Fruit fly (Drosophila melanogaster) whole organism, embryonic: ENCODE results near the gene CG18130.

Experiments
- Asciz ChIP-seq: fragments of 200-800 bp; sonication (Bioruptor generic); optimal IDR thresholded peaks from 2 replicates; lab custom pipeline; 2017; ENCODE audit warnings: missing biosample characterization, mild to moderate bottlenecking, missing genetic modification characterization, missing genetic modification reagents
- B-H1 ChIP-seq: fragments of 200-800 bp; sonication (Bioruptor generic); IDR thresholded peaks from 3 replicates; pipeline ENCODE4 v1.3.6; 2022; ENCODE audit warnings: missing biosample characterization, missing genetic modification characterization
- Blimp-1 ChIP-seq: fragments of 200-800 bp; sonication (Bioruptor generic); optimal IDR thresholded peaks from 3 replicates; lab custom pipeline; 2018; ENCODE audit warnings: missing biosample characterization, missing genetic modification characterization, mild to moderate bottlenecking, moderate library complexity, missing genetic modification reagents
- CG10267 ChIP-seq: fragments of 200-800 bp; sonication (Bioruptor generic); optimal IDR thresholded peaks from 2 replicates; lab custom pipeline; 2018; ENCODE audit warnings: missing biosample characterization, mild to moderate bottlenecking, missing genetic modification characterization, moderate library complexity
- CG10979 ChIP-seq: fragments of 200-800 bp; sonication (Bioruptor generic); optimal IDR thresholded peaks from 2 replicates; lab custom pipeline; 2018; ENCODE audit warnings: missing biosample characterization, mild to moderate bottlenecking, missing genetic modification characterization, moderate library complexity
- CG11093 ChIP-seq: fragments of 200-800 bp; sonication (Bioruptor generic); IDR thresholded peaks from 3 replicates; pipeline ENCODE4 v1.3.6; 2022; ENCODE audit warnings: missing biosample characterization, missing genetic modification characterization
- CG13287 ChIP-seq: fragments of 200-800 bp; sonication (Bioruptor generic); IDR thresholded peaks from 2 replicates; pipeline ENCODE4 v1.3.6; 2022; ENCODE audit warnings: missing biosample characterization, missing genetic modification characterization; ENCODE audit not compliant: partially characterized antibody
- CG13424 ChIP-seq: fragments of 200-800 bp; sonication (Bioruptor generic); optimal IDR thresholded peaks from 2 replicates; lab custom pipeline; 2019; ENCODE audit warnings: missing biosample characterization, mild to moderate bottlenecking, missing genetic modification characterization, moderate library complexity
- CG14441 ChIP-seq: fragments of 200-800 bp; sonication (Bioruptor generic); IDR thresholded peaks from 2 replicates; pipeline ENCODE4 v1.3.6; 2022; ENCODE audit warnings: missing biosample characterization, missing genetic modification characterization
- CG15269 ChIP-seq: fragments of 200-800 bp; sonication (Bioruptor generic); optimal IDR thresholded peaks from 2 replicates; lab custom pipeline; 2018; ENCODE audit warnings: missing biosample characterization, mild to moderate bottlenecking, missing genetic modification characterization, moderate library complexity
- CG18011 ChIP-seq: fragments of 200-800 bp; sonication (Bioruptor generic); optimal IDR thresholded peaks from 2 replicates; lab custom pipeline; 2017; ENCODE audit warnings: missing biosample characterization, missing genetic modification characterization, mild to moderate bottlenecking, moderate library complexity, missing genotype
- CG1832 ChIP-seq: fragments of 200-800 bp; sonication (Bioruptor generic); optimal IDR thresholded peaks from 2 replicates; lab custom pipeline; 2017; ENCODE audit warnings: missing biosample characterization, mild to moderate bottlenecking, missing genetic modification characterization, inconsistent platforms
- CG18764 ChIP-seq: fragments of 200-800 bp; sonication (Bioruptor generic); optimal IDR thresholded peaks from 3 replicates; lab custom pipeline; 2016; ENCODE audit warnings: missing biosample characterization, missing genetic modification characterization
- CG4820 ChIP-seq: fragments of 200-800 bp; sonication (Bioruptor generic); optimal IDR thresholded peaks from 3 replicates; lab custom pipeline; 2016; ENCODE audit warnings: missing biosample characterization, missing genetic modification characterization
- CG6654 ChIP-seq: fragments of 200-800 bp; sonication (Bioruptor generic); optimal IDR thresholded peaks from 2 replicates; lab custom pipeline; 2017; ENCODE audit warnings: missing biosample characterization, mild to moderate bottlenecking, missing genetic modification characterization
- CG6765 ChIP-seq: fragments of 200-800 bp; sonication (Bioruptor generic); optimal IDR thresholded peaks from 3 replicates; lab custom pipeline; 2017; ENCODE audit warnings: missing biosample characterization, mild to moderate bottlenecking, missing genetic modification characterization
- CG7357 ChIP-seq: fragments of 200-800 bp; sonication (Bioruptor generic); IDR thresholded peaks from 3 replicates; pipeline ENCODE4 v1.3.6; 2022; ENCODE audit warnings: missing biosample characterization, missing genetic modification characterization
- CG9437 ChIP-seq: fragments of 200-800 bp; sonication (Bioruptor generic); optimal IDR thresholded peaks from 2 replicates; lab custom pipeline; 2018; ENCODE audit warnings: missing biosample characterization, mild to moderate bottlenecking, missing genetic modification characterization
- CG9797 ChIP-seq: fragments of 200-800 bp; sonication (Bioruptor generic); optimal IDR thresholded peaks from 3 replicates; lab custom pipeline; 2018; ENCODE audit warnings: missing biosample characterization, mild to moderate bottlenecking, missing genetic modification characterization
- CHES-1-like ChIP-seq: fragments of 200-800 bp; sonication (Bioruptor generic); optimal IDR thresholded peaks from 2 replicates; lab custom pipeline; 2016; ENCODE audit warnings: missing biosample characterization, missing genetic modification characterization
- Camta ChIP-seq: fragments of 200-800 bp; sonication (Bioruptor generic); optimal IDR thresholded peaks from 2 replicates; lab custom pipeline; 2016; ENCODE audit warnings: missing biosample characterization, missing genetic modification characterization
- D19B ChIP-seq: fragments of 200-800 bp; sonication (Bioruptor generic); optimal IDR thresholded peaks from 2 replicates; lab custom pipeline; 2017; ENCODE audit warnings: missing biosample characterization, mild to moderate bottlenecking, missing genetic modification characterization
- Dip3 ChIP-seq: fragments of 200-800 bp; sonication (Bioruptor generic); optimal IDR thresholded peaks from 3 replicates; lab custom pipeline; 2016; ENCODE audit warnings: missing biosample characterization, missing genetic modification characterization
- E2f1 ChIP-seq: fragments of 200-800 bp; sonication (Bioruptor generic); IDR thresholded peaks from 2 replicates; pipeline ENCODE4 v1.3.6; 2022; ENCODE audit warnings: missing biosample characterization, missing genetic modification characterization
- Eip74EF ChIP-seq, 2 experiments: fragments of 200-800 bp in 1 of 2; fragments of >200 bp in 1 of 2; sonication (Bioruptor generic) in 1 of 2; optimal IDR thresholded peaks; 2 replicates each; lab custom pipeline; 2017 to 2019; ENCODE audit warnings: missing biosample characterization in 2 of 2, missing genetic modification characterization in 2 of 2, mild to moderate bottlenecking in 1 of 2, moderate library complexity in 1 of 2
- Fer3 ChIP-seq: fragments of 200-800 bp; sonication (Bioruptor generic); optimal IDR thresholded peaks from 2 replicates; lab custom pipeline; 2018; ENCODE audit warnings: missing biosample characterization, mild to moderate bottlenecking, missing genetic modification characterization, moderate library complexity
- HLH54F ChIP-seq: fragments of 200-800 bp; sonication (Bioruptor generic); optimal IDR thresholded peaks from 3 replicates; lab custom pipeline; 2016; ENCODE audit warnings: missing biosample characterization, missing genetic modification characterization
- Hsf ChIP-seq: fragments of 200-800 bp; sonication (Bioruptor generic); optimal IDR thresholded peaks from 3 replicates; lab custom pipeline; 2016; ENCODE audit warnings: missing biosample characterization, missing genetic modification characterization
- Optix ChIP-seq: fragments of 200-800 bp; sonication (Bioruptor generic); IDR thresholded peaks from 3 replicates; pipeline ENCODE4 v1.3.6; 2022; ENCODE audit warnings: missing biosample characterization, missing genetic modification characterization
- Ravus ChIP-seq: fragments of 200-800 bp; sonication (Bioruptor generic); IDR thresholded peaks from 2 replicates; pipeline ENCODE4 v1.3.6; 2022; ENCODE audit warnings: missing biosample characterization, missing genetic modification characterization
- bcd ChIP-seq: fragments of 200-800 bp; sonication (Bioruptor generic); optimal IDR thresholded peaks from 2 replicates; lab custom pipeline; 2017; ENCODE audit warnings: missing biosample characterization, mild to moderate bottlenecking, missing genetic modification characterization
- cad ChIP-seq: fragments of >200 bp; optimal IDR thresholded peaks from 2 replicates; lab custom pipeline; 2017; ENCODE audit warnings: missing biosample characterization, missing genetic modification characterization
- cg ChIP-seq: fragments of 200-800 bp; sonication (Bioruptor generic); optimal IDR thresholded peaks from 3 replicates; lab custom pipeline; 2019; ENCODE audit warnings: missing biosample characterization, mild to moderate bottlenecking, missing genetic modification characterization, moderate library complexity
- chinmo ChIP-seq: fragments of 200-800 bp; sonication (Bioruptor generic); IDR thresholded peaks from 4 replicates; pipeline ENCODE4 v1.3.6; 2022; ENCODE audit warnings: missing biosample characterization, missing genetic modification characterization; ENCODE audit not compliant: partially characterized antibody
- corto ChIP-seq: fragments of 200-800 bp; sonication (Bioruptor generic); optimal IDR thresholded peaks from 2 replicates; lab custom pipeline; 2016; ENCODE audit warnings: missing biosample characterization, mild to moderate bottlenecking, missing genetic modification characterization, moderate library complexity
- emc ChIP-seq: fragments of 200-800 bp; sonication (Bioruptor generic); optimal IDR thresholded peaks from 2 replicates; lab custom pipeline; 2016; ENCODE audit warnings: missing biosample characterization, missing genetic modification characterization
- gem ChIP-seq: fragments of 200-800 bp; sonication (Bioruptor generic); optimal IDR thresholded peaks from 2 replicates; lab custom pipeline; 2019; ENCODE audit warnings: missing biosample characterization, mild to moderate bottlenecking, missing genetic modification characterization, moderate library complexity
- grau ChIP-seq: fragments of 200-800 bp; optimal IDR thresholded peaks from 3 replicates; lab custom pipeline; 2019; ENCODE audit warnings: missing biosample characterization, mild to moderate bottlenecking, missing genetic modification characterization, moderate library complexity
- jumu ChIP-seq: fragments of 200-800 bp; sonication (Bioruptor generic); optimal IDR thresholded peaks from 3 replicates; lab custom pipeline; 2016; ENCODE audit warnings: missing biosample characterization, missing genetic modification characterization
- pita ChIP-seq: fragments of 200-800 bp; sonication (Bioruptor generic); optimal IDR thresholded peaks from 2 replicates; lab custom pipeline; 2017; ENCODE audit warnings: missing biosample characterization, mild to moderate bottlenecking, missing genetic modification characterization
- prd ChIP-seq, 3 experiments: fragments of >200 bp in 2 of 3; fragments of 200-800 bp in 1 of 3; sonication (Bioruptor generic) in 1 of 3; optimal IDR thresholded peaks in 2 of 3; IDR thresholded peaks in 1 of 3; 2 replicates in 2 of 3; 3 replicates in 1 of 3; pipeline versions ENCODE4 v1.3.6 to Lab custom; 2017 to 2022; ENCODE audit warnings: missing biosample characterization in 1 of 3, missing genetic modification characterization in 1 of 3
- sc ChIP-seq, 3 experiments: fragments of >200 bp in 2 of 3; fragments of 200-800 bp in 1 of 3; sonication (Bioruptor generic) in 1 of 3; optimal IDR thresholded peaks; 2 replicates in 2 of 3; 3 replicates in 1 of 3; lab custom pipeline; 2017; ENCODE audit warnings: mild to moderate bottlenecking in 1 of 3, missing biosample characterization in 1 of 3, missing genetic modification characterization in 1 of 3, missing genetic modification reagents in 1 of 3
- sima ChIP-seq: fragments of 200-800 bp; sonication (Bioruptor generic); optimal IDR thresholded peaks from 2 replicates; lab custom pipeline; 2016; ENCODE audit warnings: missing biosample characterization, missing genetic modification characterization
- stwl ChIP-seq: fragments of 200-800 bp; sonication (Bioruptor generic); optimal IDR thresholded peaks from 3 replicates; lab custom pipeline; 2018; ENCODE audit warnings: missing biosample characterization, mild to moderate bottlenecking, missing genetic modification characterization, moderate library complexity
- trem ChIP-seq: fragments of 200-800 bp; optimal IDR thresholded peaks from 3 replicates; lab custom pipeline; 2019; ENCODE audit warnings: missing biosample characterization, mild to moderate bottlenecking, missing genetic modification characterization, moderate library complexity

CG18130 gene

DNA sequence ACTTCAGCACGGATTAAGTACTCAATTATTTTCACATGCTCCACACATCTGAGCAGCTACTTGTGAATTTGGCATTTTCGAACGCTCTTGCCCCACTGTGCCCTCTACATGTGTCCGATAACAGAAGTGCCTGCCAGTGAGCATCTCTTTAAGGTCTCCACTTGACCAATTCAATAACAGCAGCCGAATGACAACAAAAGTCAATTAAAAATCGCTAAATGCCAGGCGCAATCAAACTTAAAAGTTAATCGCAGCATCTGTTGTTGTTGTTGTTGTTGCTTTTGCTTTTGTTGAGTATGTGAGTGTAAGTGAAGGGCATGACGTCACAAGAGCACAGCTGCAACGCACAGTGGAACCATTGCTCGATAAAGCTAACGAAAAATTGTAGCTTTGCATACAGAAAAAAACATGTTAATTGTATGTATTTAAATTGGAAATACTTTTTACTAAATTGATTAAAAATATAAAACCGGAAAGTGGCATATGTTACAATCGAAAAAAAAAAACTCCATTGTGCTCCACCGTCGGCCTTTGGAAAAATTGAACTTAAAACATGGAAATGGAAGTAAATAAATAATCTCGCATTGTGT is 22.3 kb upstream of the CG18130 start (continued):
- TF ChIP-seq cad (GFP tag; lab: Kevin White, UChicago) (no peak), grau (peak; percentile 38), sima (GFP tag; lab: Kevin White, UChicago) (no peak), Asciz (GFP tag; lab: Kevin White, UChicago) (no peak), CG15269 (tag; lab: Kevin White, UChicago) (peak; percentile 37), CG10979 (tag; lab: Kevin White, UChicago) (peak; percentile 46), E2f1 (GFP tag; lab: Robert Waterston, UW) (peak; percentile 26; the same call in 1 of the 2 replicates), CG6654 (GFP tag; lab: Kevin White, UChicago) (no peak), corto (GFP tag; lab: Kevin White, UChicago) (no peak), pita (GFP tag; lab: Kevin White, UChicago) (no peak), trem (no peak), Dip3 (no peak), CG4820 (GFP tag; lab: Kevin White, UChicago) (no peak), Fer3 (tag; lab: Kevin White, UChicago) (no peak), cg (GFP tag; lab: Kevin White, UChicago) (peak; percentile 42), CHES-1-like (GFP tag; lab: Kevin White, UChicago) (peak; percentile 5), sc (optimal IDR thresholded peaks at IDR 0.05; lab: Kevin White, UChicago) (no peak), sc (GFP tag; optimal IDR thresholded peaks at IDR 0.05; lab: Kevin White, UChicago) (no peak), D19B (GFP tag; lab: Kevin White, UChicago) (peak; percentile 9), CG6765 (GFP tag; lab: Kevin White, UChicago) (no peak), gem (tag; lab: Kevin White, UChicago) (peak; percentile 56), CG11093 (GFP tag; lab: Robert Waterston, UW) (no peak), prd (optimal IDR thresholded peaks at IDR 0.05; lab: Kevin White, UChicago) (no peak), prd (GFP tag; IDR thresholded peaks at IDR 0.05; lab: Robert Waterston, UW) (peak; percentile 27), Hsf (GFP tag; lab: Kevin White, UChicago) (peak; percentile 17), jumu (no peak), Ravus (GFP tag; lab: Robert Waterston, UW) (peak; percentile 11; the same call in 1 of the 2 replicates), bcd (GFP tag; lab: Kevin White, UChicago) (peak; percentile 21), Eip74EF (GFP tag; optimal IDR thresholded peaks at IDR 0.05; lab: Kevin White, UChicago) (no peak), emc (GFP tag; lab: Kevin White, UChicago) (no peak), CG14441 (peak; percentile 59), HLH54F (GFP tag; lab: Kevin White, UChicago) (peak; percentile 18), CG1832 (GFP tag; lab: Kevin White, UChicago) (no peak), CG9437 (GFP tag; lab: Kevin White, UChicago) (peak; percentile 4), CG18011 (GFP tag; lab: Kevin White, UChicago) (no peak), CG10267 (peak; percentile 9), CG7357 (GFP tag; lab: Robert Waterston, UW) (0 out of 3 replicates have a peak, but pooled peaks have one; percentile 22), CG9797 (no peak), CG18764 (GFP tag; lab: Kevin White, UChicago) (no peak), Camta (GFP tag; lab: Kevin White, UChicago) (peak; percentile 41), B-H1 (GFP tag; lab: Robert Waterston, UW) (peak; percentile 12; the same call in 1 of the 3 replicates), Blimp-1 (peak; percentile 29), chinmo (no peak), CG13287 (peak; percentile 31; the same call in 1 of the 2 replicates), stwl (no peak), CG13424 (peak; percentile 28), Optix (GFP tag; lab: Robert Waterston, UW) (0 out of 3 replicates have a peak, but pooled peaks have one; percentile 9)
